Fruit fly (Drosophila melanogaster) S2 (cell line): ENCODE data around the gene CG33272.

ENCODE experiments used
- CG8478 ChIP-seq: fragments of >200 bp; optimal IDR thresholded peaks from 2 replicates; lab custom pipeline; 2018
- CTCF ChIP-seq, 2 experiments: fragments of >200 bp; optimal IDR thresholded peaks; 2 replicates each; lab custom pipeline; 2018

Gene CG33272

DNA sequence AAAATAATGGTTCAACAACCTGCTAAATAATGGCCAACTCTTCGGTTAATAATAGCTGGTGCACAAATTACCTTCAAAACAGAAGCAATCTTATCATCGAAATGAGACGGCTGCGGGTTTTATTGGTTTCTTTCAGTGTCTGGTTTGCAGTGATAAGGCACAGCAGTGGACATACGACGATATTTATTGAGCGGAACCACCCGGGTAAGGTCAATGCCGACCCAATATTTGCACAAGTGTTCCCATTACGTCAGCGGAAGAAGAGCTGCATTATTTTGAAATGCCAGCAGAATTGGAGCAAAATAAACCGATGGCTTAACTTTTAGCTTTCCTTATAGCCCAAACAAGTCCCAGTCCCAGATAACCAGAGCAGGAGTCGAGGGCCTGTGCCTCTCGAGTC is 15.4 kb upstream of the CG33272 start:
- TF ChIP-seq CG8478, result no peak
- TF ChIP-seq CTCF (optimal IDR thresholded peaks at IDR 0.05; lab: Kevin White, UChicago), result no peak

DNA sequence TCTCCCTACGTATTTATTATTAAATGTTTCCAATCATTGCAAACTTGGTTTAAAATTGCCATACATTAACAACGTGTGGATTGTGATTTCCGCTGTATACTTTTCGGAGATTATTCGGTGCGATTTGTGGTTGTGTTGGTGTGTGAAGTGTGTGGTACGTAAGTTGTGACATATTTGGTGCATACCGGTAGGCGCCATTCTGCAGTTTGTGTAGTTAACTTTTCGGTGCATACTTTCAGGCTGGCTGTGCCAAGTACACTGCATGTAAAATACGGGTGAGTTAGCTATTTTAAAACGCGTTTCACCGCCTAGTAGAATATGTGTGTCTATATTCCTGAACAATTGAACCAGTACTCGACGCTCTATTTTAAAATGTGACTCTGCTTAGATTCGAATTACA is 12.9 kb upstream of the CG33272 start:
- peak; percentile 74 to 75 for TF ChIP-seq CTCF (optimal IDR thresholded peaks at IDR 0.05; lab: Kevin White, UChicago)
- TF ChIP-seq CG8478, result no peak

dm6 chr3L:11522613-11523012 is 12.2 kb upstream of the CG33272 start, which contains the start of the genes CG11714 and Fuca:
TSS of gene CG11714 (minus strand) at chr3L:11522713.
TSS of gene Fuca (minus strand) at chr3L:11522713.
- TF ChIP-seq CTCF (optimal IDR thresholded peaks at IDR 0.05; lab: Kevin White, UChicago) (no peak), CG8478 (no peak)

DNA sequence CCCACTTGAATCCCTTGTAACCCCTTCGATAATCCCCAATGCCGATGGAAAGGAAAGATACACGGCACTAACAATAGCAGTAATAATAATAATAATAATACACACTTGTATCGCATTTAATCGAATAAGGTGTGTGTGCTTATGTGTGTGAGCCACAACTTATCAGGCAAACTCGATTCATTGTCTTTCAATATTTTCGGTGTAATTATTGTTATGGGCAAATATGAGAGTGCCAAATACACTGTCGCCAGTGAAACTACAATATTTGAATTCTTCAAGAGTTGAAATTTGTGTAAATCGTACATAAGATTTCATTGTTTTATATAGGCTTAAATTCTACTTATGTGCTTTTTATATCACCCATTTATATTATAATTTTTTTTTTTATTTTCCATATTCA is 5.8 kb upstream of the CG33272 start:
- TF ChIP-seq CG8478 (no peak), CTCF (optimal IDR thresholded peaks at IDR 0.05; lab: Kevin White, UChicago) (no peak)

- no peak for TF ChIP-seq CTCF (optimal IDR thresholded peaks at IDR 0.05; lab: Kevin White, UChicago)
- TF ChIP-seq CG8478, result no peak
Measured at dm6 chr3L:11515349-11516079, 5.1 kb upstream of the CG33272 start.

DNA sequence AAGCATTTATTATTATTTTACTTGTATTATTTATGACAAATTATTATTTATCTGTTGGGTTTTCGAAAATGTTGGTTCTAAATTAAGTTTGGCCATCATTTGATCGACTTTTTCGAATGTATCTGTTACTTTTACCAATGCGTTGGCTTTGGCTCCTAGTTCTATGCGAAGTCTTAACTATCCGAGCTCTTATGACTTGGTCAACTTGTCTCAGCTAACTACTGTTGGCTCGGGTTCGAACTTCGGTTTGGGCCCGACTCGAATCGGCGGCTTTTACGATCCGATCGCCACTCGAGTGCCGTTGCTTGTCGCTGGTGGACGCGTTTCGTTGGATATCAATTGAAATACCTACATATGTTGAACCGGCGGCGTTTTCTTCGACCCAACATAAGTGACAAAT is 3.0 kb upstream of the CG33272 start, which contains the start of gene CG7512:
CG7512 (plus strand) TSS at position 301 of the 400 bp plus-strand sequence.
- TF ChIP-seq CG8478 (no peak), CTCF (optimal IDR thresholded peaks at IDR 0.05; lab: Kevin White, UChicago) (no peak)

DNA sequence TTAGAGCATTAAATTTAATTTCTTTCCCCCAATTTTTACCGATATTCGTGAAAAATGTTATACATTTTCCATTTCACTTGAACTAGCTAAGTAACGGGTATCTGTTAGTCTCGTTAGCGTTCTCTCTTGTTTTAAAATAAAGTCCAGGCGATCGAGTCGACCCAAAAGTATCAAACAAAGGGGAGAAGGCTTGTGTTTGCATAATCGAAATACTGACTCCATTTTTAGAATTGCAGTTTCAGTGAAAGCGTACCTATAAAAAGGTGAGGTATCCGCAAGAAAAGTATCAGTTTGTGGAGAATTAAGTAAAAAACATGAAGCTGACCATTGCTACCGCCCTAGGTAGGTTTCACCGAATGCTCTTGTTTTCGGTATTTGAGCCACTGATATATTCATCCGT is 1.5 kb upstream of the CG33272 start, which contains the start of gene Sgs3:
Sgs3 (plus strand) TSS at position 301 of the 400 bp plus-strand sequence.
- TF ChIP-seq CG8478, result no peak
- no peak for TF ChIP-seq CTCF (optimal IDR thresholded peaks at IDR 0.05; lab: Kevin White, UChicago)

DNA sequence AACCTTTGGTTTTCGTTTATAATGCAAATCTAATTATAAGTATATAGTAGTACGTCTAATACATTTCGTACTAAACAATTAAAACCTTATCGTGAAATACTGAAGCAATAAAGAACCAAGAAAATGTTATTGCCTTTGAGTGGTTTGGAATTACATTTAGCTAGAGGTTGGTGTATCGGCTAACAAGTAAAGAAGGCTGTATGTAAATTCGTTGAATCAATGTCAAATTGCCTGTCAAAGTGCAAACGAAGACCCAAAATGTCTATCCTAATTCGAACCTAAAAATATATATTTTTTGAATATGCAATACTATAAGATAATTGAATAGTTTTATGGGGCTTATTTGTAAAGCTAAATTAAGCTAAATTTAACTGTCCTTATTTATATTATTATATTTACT is 854 bp upstream of the CG33272 start:
- TF ChIP-seq CTCF (optimal IDR thresholded peaks at IDR 0.05; lab: Kevin White, UChicago), result peak; percentile 30 to 62
- no peak for TF ChIP-seq CG8478

DNA sequence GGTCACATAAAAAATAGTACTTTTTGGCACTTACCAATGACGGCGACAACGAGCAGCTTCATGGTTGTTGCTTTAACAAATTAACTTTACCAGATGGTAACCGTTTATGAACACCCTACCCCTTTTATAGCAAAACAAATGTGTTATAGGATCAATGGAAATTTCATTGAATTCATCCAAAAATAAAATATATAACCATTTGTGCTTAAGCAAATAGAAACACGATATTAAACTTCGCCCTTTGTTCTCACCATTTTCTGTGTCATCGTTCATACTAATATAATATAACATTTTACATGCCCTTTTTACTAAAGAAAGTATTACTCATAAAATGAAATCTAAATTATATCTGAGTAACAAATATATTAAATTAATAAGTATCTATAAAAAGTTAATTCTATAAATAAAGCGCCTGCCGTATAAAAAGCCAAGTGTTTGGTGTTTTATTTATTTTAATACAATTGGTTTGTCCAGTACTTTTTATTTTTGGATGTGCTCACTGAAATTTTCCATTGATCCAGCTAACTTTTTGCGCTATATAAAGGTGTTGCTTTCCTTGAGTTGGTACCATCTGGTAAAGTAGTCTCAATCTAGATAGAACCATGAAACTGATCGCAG is 986 bp downstream of the CG33272 start, which contains the start of the genes Sgs8 and Sgs7:
Sgs8 (minus strand) TSS at position 101 of the 618 bp plus-strand sequence.
Sgs7 (plus strand) TSS at position 568 of the 618 bp plus-strand sequence.
- TF ChIP-seq CTCF (optimal IDR thresholded peaks at IDR 0.05; lab: Kevin White, UChicago), result no peak
- no peak for TF ChIP-seq CG8478

dm6 chr3L:11508337-11508736 is 2.1 kb downstream of the CG33272 start, which contains the start of gene CG33500:
TSS of gene CG33500 (plus strand) at chr3L:11508637.
- TF ChIP-seq CG8478, result no peak
- no peak for TF ChIP-seq CTCF (optimal IDR thresholded peaks at IDR 0.05; lab: Kevin White, UChicago)

DNA sequence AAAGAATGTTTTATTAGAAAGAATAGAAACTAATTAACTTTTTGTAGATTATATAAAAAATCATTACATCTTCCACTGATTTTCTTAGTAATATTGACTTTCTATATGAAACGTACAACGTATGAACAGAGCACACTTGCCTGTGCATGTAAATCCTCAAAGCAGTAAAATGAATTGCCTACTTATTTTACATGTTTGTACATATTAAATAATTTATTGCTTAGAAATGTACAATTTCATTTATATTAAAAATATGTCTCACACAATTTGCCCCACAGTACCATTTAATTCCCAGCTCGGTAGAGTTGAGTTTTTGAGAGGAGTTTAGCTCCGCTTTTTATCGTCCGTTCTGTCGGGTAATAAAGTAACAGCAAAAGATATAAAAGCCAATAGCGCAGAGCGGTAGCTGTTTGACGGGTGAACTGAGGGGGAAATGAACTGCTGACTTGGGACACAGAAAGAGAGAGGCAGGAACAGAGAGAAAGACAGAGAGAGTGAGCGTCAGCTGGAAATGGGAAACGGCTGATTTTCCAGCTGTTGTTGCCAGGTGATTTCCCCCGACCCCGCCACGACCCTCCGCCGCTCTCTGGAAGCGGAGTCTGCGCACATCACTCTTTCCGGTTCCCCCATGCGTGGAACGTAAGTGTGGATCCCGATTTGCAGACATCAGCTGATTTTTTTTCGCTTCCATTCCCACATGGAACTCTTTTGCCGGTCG is 17.1 kb downstream of the CG33272 start:
- TF ChIP-seq CTCF (optimal IDR thresholded peaks at IDR 0.05; lab: Kevin White, UChicago) (no peak), CG8478 (no peak)

DNA sequence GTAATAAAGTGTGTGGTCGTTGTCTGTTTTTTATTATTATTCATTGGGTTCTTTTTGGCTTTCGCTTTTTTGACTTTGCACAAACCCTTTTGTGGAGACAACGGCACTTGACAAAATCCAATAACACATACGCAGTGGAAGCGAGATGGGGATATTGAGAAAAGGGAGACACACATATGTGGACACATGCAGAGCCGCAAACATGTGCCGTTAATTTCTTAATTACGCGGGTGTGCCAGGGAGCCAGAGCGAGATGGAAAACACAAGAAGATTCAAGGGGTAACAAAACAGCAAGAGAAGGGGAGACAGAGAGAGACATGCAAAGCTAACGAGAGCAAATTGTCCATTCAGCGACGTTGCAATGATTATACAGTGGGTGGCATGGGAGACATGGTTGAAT is 17.9 kb downstream of the CG33272 start:
- no peak for TF ChIP-seq CTCF (optimal IDR thresholded peaks at IDR 0.05; lab: Kevin White, UChicago)
- no peak for TF ChIP-seq CG8478

dm6 chr3L:11491874-11492268 is 18.5 kb downstream of the CG33272 start:
- TF ChIP-seq CTCF (optimal IDR thresholded peaks at IDR 0.05; lab: Kevin White, UChicago), result no peak
- no peak for TF ChIP-seq CG8478

DNA sequence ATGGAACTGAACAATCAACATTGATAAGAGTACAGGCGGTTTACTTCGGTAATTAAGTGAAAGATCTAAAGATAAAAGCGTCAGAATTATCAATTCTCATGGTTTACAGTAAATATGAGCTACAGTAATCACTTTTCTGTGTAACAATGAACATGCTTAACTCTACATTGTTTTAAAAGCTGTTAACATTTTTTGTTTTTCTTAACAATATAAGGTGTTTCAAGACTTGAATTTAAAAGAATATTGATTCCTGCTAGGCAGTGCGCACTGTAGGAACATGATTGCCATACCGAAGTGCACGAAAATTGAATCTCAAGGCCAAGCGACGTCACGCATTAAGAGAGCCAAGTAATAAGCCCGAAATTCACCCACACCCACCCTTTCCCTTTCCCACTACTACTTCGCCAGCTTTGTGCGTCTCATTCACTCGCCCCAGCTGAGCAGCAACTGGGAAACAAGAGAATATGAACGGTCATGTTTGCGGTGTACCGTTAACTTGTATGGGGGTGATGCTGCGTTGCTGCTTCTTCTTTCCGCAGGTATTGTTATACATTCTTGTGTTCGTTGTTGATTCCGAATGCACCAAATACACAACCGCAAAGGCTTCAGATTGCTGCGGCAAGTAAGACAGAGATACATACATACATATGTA is 19.0 kb downstream of the CG33272 start:
- TF ChIP-seq CTCF (optimal IDR thresholded peaks at IDR 0.05; lab: Kevin White, UChicago), result no peak
- TF ChIP-seq CG8478, result no peak

- no peak for TF ChIP-seq CTCF (optimal IDR thresholded peaks at IDR 0.05; lab: Kevin White, UChicago)
- no peak for TF ChIP-seq CG8478
Measured at dm6 chr3L:11490539-11490938, 19.9 kb downstream of the CG33272 start.
